Comparison of ENCODE assay signal across 1 fruit fly cellular context in genomic region chr3R:23955380-23955779, dm6.
A peak's percentile ranks its signal among the peaks of the same experiment; 100 is the strongest.
TF ChIP-seq lines count a peak whose summit lies in the region.

No protein-coding gene starts in this region.

TF ChIP-seq in whole organism, prepupa, 60 proteins besides CTCF, POLR2A, EP300 and RAD21 (continued from another document):
- TF ChIP-seq CG10669 (GFP tag; optimal IDR thresholded peaks at IDR 0.05; lab: Kevin White, UChicago) (no peak), achi (GFP tag; optimal IDR thresholded peaks at IDR 0.05; lab: Kevin White, UChicago) (no peak), topi (GFP tag; optimal IDR thresholded peaks at IDR 0.05; lab: Kevin White, UChicago) (peak; percentile 21), CG7368 (GFP tag; optimal IDR thresholded peaks at IDR 0.05; lab: Kevin White, UChicago) (no peak), CG4318 (GFP tag; optimal IDR thresholded peaks at IDR 0.05; lab: Kevin White, UChicago) (no peak), CG15336 (GFP tag; IDR thresholded peaks at IDR 0.05; lab: Robert Waterston, UW) (peak; percentile 55; the same call in 1 of the 2 replicates), lz (GFP tag; optimal IDR thresholded peaks at IDR 0.05; lab: Kevin White, UChicago) (no peak), eg (GFP tag; IDR thresholded peaks at IDR 0.05; lab: Robert Waterston, UW) (peak; percentile 17; the same call in 1 of the 3 replicates), CG6276 (GFP tag; optimal IDR thresholded peaks at IDR 0.05; lab: Kevin White, UChicago) (no peak), CG6792 (GFP tag; optimal IDR thresholded peaks at IDR 0.05; lab: Kevin White, UChicago) (no peak), CG10631 (GFP tag; optimal IDR thresholded peaks at IDR 0.05; lab: Kevin White, UChicago) (no peak), Smox (GFP tag; optimal IDR thresholded peaks at IDR 0.05; lab: Kevin White, UChicago) (no peak), Sox15 (GFP tag; optimal IDR thresholded peaks at IDR 0.05; lab: Kevin White, UChicago) (no peak), dsx (GFP tag; optimal IDR thresholded peaks at IDR 0.05; lab: Kevin White, UChicago; ENCODE audit: poor library complexity, severe bottlenecking) (peak; percentile 57), net (GFP tag; optimal IDR thresholded peaks at IDR 0.05; lab: Kevin White, UChicago) (no peak), CG8632 (GFP tag; optimal IDR thresholded peaks at IDR 0.05; lab: Kevin White, UChicago) (no peak), Eip75B (GFP tag; optimal IDR thresholded peaks at IDR 0.05; lab: Kevin White, UChicago) (peak; percentile 30), pdm3 (GFP tag; optimal IDR thresholded peaks at IDR 0.05; lab: Kevin White, UChicago) (no peak), Ets96B (tag; optimal IDR thresholded peaks at IDR 0.05; lab: Kevin White, UChicago) (no peak), Hr4 (GFP tag; optimal IDR thresholded peaks at IDR 0.05; lab: Kevin White, UChicago) (no peak), fkh (GFP tag; optimal IDR thresholded peaks at IDR 0.05; lab: Kevin White, UChicago) (no peak), vri (GFP tag; optimal IDR thresholded peaks at IDR 0.05; lab: Kevin White, UChicago) (no peak), CG3919 (GFP tag; optimal IDR thresholded peaks at IDR 0.05; lab: Kevin White, UChicago) (peak; percentile 41), fd85E (GFP tag; optimal IDR thresholded peaks at IDR 0.05; lab: Kevin White, UChicago) (no peak), cyc (GFP tag; optimal IDR thresholded peaks at IDR 0.05; lab: Kevin White, UChicago) (no peak), CG11762 (GFP tag; optimal IDR thresholded peaks at IDR 0.05; lab: Kevin White, UChicago; ENCODE audit: insufficient read depth) (no peak), spab (GFP tag; optimal IDR thresholded peaks at IDR 0.05; lab: Kevin White, UChicago) (no peak), CG6854 (GFP tag; optimal IDR thresholded peaks at IDR 0.05; lab: Kevin White, UChicago) (peak; percentile 56), Sox14 (GFP tag; optimal IDR thresholded peaks at IDR 0.05; lab: Kevin White, UChicago) (no peak), Eip78C (GFP tag; lab: Kevin White, UChicago) (peak; percentile 81), CG31627 (GFP tag; optimal IDR thresholded peaks at IDR 0.05; lab: Kevin White, UChicago) (no peak), CG6808 (GFP tag; optimal IDR thresholded peaks at IDR 0.05; lab: Kevin White, UChicago) (no peak), Hr38 (GFP tag; optimal IDR thresholded peaks at IDR 0.05; lab: Kevin White, UChicago) (no peak), CG11294 (GFP tag; IDR thresholded peaks at IDR 0.05; lab: Robert Waterston, UW) (no peak), esn (GFP tag; optimal IDR thresholded peaks at IDR 0.05; lab: Kevin White, UChicago) (peak; percentile 23)
